Worm (Caenorhabditis elegans) whole organism, L4/young adult: ENCODE results near the gene nas-39.

ENCODE experiments used
- dao-5 ChIP-seq: sonication (generic microtip); optimal IDR thresholded peaks from 2 replicates; lab custom pipeline; 2016; ENCODE audit warnings: missing genotype, missing genetic modification characterization, moderate library complexity, missing compliant biosample characterization
- him-1 ChIP-seq: sonication (generic microtip); optimal IDR thresholded peaks from 2 replicates; lab custom pipeline; 2016; ENCODE audit warnings: missing genotype, missing genetic modification reagents, missing genetic modification characterization, missing compliant biosample characterization

- TF ChIP-seq him-1 (tag; lab: Kevin White, UChicago): no peak
- TF ChIP-seq dao-5: no peak
Observed at ce11 chrX:16470758-16471157, 14.0 kb downstream of the nas-39 start, which contains the start of gene F38E9.1.
